Worm (Caenorhabditis elegans) whole organism, late embryonic: ENCODE measurements around the gene nhr-126.

Experiments
- F13H6.1 ChIP-seq: sonication (generic microtip); optimal IDR thresholded peaks from 2 replicates; lab custom pipeline; 2016; ENCODE audit warnings: missing genetic modification characterization, missing compliant biosample characterization
- K02D7.2 ChIP-seq: sonication (generic microtip); optimal IDR thresholded peaks from 2 replicates; lab custom pipeline; 2017; ENCODE audit warnings: mild to moderate bottlenecking, missing genetic modification characterization, missing compliant biosample characterization
- K09A11.1 ChIP-seq: sonication (generic microtip); optimal IDR thresholded peaks from 2 replicates; lab custom pipeline; 2017; ENCODE audit warnings: antibody characterized with exemption, mild to moderate bottlenecking, missing genetic modification characterization, missing compliant biosample characterization; ENCODE audit not compliant: insufficient read depth
- T23F11.4 ChIP-seq: fragments of 200-800 bp; sonication (Bioruptor generic); optimal IDR thresholded peaks from 2 replicates; lab custom pipeline; 2018; ENCODE audit warnings: mild to moderate bottlenecking, missing genetic modification characterization, missing compliant biosample characterization
- ceh-2 ChIP-seq: sonication (generic microtip); optimal IDR thresholded peaks from 2 replicates; lab custom pipeline; 2016; ENCODE audit warnings: missing genotype, missing genetic modification characterization, missing compliant biosample characterization
- ceh-30 ChIP-seq: fragments of 150-350 bp; optimal IDR thresholded peaks from 2 replicates; lab custom pipeline; 2014; ENCODE audit warnings: missing biosample characterization, missing genetic modification characterization
- ceh-31 ChIP-seq: sonication (generic microtip); optimal IDR thresholded peaks from 2 replicates; lab custom pipeline; 2016; ENCODE audit warnings: missing genetic modification characterization, missing compliant biosample characterization
- ceh-34 ChIP-seq: sonication (generic microtip); optimal IDR thresholded peaks from 2 replicates; lab custom pipeline; 2016; ENCODE audit warnings: mild to moderate bottlenecking, missing genetic modification characterization, missing compliant biosample characterization
- ceh-9 ChIP-seq: sonication (generic microtip); optimal IDR thresholded peaks from 2 replicates; lab custom pipeline; 2016; ENCODE audit warnings: mild to moderate bottlenecking, missing genetic modification characterization, inconsistent platforms, missing compliant biosample characterization
- dmd-4 ChIP-seq: sonication (generic microtip); optimal IDR thresholded peaks from 2 replicates; lab custom pipeline; 2016; ENCODE audit warnings: borderline replicate concordance, missing genetic modification characterization, missing compliant biosample characterization
- elt-2 ChIP-seq: sonication (generic microtip); optimal IDR thresholded peaks from 2 replicates; lab custom pipeline; 2016; ENCODE audit warnings: missing genetic modification reagents, missing genetic modification characterization, missing compliant biosample characterization
- ets-4 ChIP-seq: sonication (generic microtip); optimal IDR thresholded peaks from 2 replicates; lab custom pipeline; 2016; ENCODE audit warnings: missing genetic modification characterization, missing compliant biosample characterization
- fkh-10 ChIP-seq: fragments of 150-350 bp; optimal IDR thresholded peaks from 2 replicates; lab custom pipeline; 2014; ENCODE audit warnings: missing biosample characterization, missing genetic modification reagents, missing genetic modification characterization
- fkh-6 ChIP-seq: sonication (generic microtip); optimal IDR thresholded peaks from 2 replicates; lab custom pipeline; 2016; ENCODE audit warnings: missing genetic modification characterization, missing compliant biosample characterization
- hlh-30 ChIP-seq: sonication (generic microtip); optimal IDR thresholded peaks from 2 replicates; lab custom pipeline; 2017; ENCODE audit warnings: antibody characterized with exemption, missing genetic modification characterization, missing compliant biosample characterization; ENCODE audit not compliant: insufficient read depth
- hlh-6 ChIP-seq: sonication (generic microtip); optimal IDR thresholded peaks from 2 replicates; lab custom pipeline; 2016; ENCODE audit warnings: missing genotype, missing genetic modification characterization, missing compliant biosample characterization
- madf-2 ChIP-seq: sonication (generic microtip); optimal IDR thresholded peaks from 2 replicates; lab custom pipeline; 2017; ENCODE audit warnings: missing genetic modification characterization, missing compliant biosample characterization
- nfya-1 ChIP-seq: sonication (generic microtip); optimal IDR thresholded peaks from 2 replicates; lab custom pipeline; 2017; ENCODE audit warnings: missing genetic modification characterization, mild to moderate bottlenecking, missing compliant biosample characterization, antibody characterized with exemption, moderate library complexity
- pha-2 ChIP-seq: sonication (generic microtip); optimal IDR thresholded peaks from 2 replicates; lab custom pipeline; 2017; ENCODE audit warnings: mild to moderate bottlenecking, missing genetic modification characterization, missing compliant biosample characterization
- pha-4 ChIP-seq: fragments of 150-350 bp; optimal IDR thresholded peaks from 2 replicates; lab custom pipeline; 2018; ENCODE audit warnings: missing biosample characterization, missing genetic modification reagents, missing genetic modification characterization
- pros-1 ChIP-seq: fragments of 150-350 bp; optimal IDR thresholded peaks from 2 replicates; lab custom pipeline; 2014; ENCODE audit warnings: missing biosample characterization, missing genetic modification reagents, missing genetic modification characterization
- sox-2 ChIP-seq: fragments of 200-800 bp; sonication (Bioruptor generic); IDR thresholded peaks from 2 replicates; pipeline ENCODE4 v1.3.6; 2022; ENCODE audit warnings: missing genetic modification reagents, missing genetic modification characterization, missing compliant biosample characterization
- sox-4 ChIP-seq: sonication (generic microtip); optimal IDR thresholded peaks from 2 replicates; lab custom pipeline; 2017; ENCODE audit warnings: mild to moderate bottlenecking, missing genetic modification characterization, inconsistent platforms, missing compliant biosample characterization
- tbx-7 ChIP-seq: sonication (generic microtip); optimal IDR thresholded peaks from 2 replicates; lab custom pipeline; 2016; ENCODE audit warnings: missing genotype, missing genetic modification characterization, missing compliant biosample characterization
- unc-55 ChIP-seq: sonication (generic microtip); optimal IDR thresholded peaks from 2 replicates; lab custom pipeline; 2017; ENCODE audit warnings: missing biosample characterization, missing genetic modification reagents, missing genetic modification characterization
- unc-86 ChIP-seq: sonication (generic microtip); optimal IDR thresholded peaks from 2 replicates; lab custom pipeline; 2016; ENCODE audit warnings: missing genetic modification characterization, missing compliant biosample characterization
- zip-5 ChIP-seq: sonication (generic microtip); optimal IDR thresholded peaks from 2 replicates; lab custom pipeline; 2016; ENCODE audit warnings: missing genetic modification characterization, missing compliant biosample characterization

The nhr-126 gene

ce11 chrV:2271750-2272149 lies 42.9 kb downstream of the nhr-126 start, which contains the start of gene Y5H2A.1:
Gene Y5H2A.1, minus strand, starts transcription at chrV:2271850.
- TF ChIP-seq unc-55 (GFP tag; lab: Kevin White, UChicago) (no peak), hlh-30 (tag; lab: Kevin White, UChicago) (no peak), ceh-2 (tag; lab: Kevin White, UChicago) (no peak), pros-1 (tag; lab: Kevin White, UChicago) (no peak), fkh-6 (tag; lab: Kevin White, UChicago) (no peak), T23F11.4 (no peak), ceh-9 (tag; lab: Kevin White, UChicago) (no peak), ceh-34 (tag; lab: Kevin White, UChicago) (no peak), pha-2 (tag; lab: Kevin White, UChicago) (no peak), ceh-31 (tag; lab: Kevin White, UChicago) (no peak), elt-2 (tag; lab: Kevin White, UChicago) (no peak), hlh-6 (no peak), sox-4 (no peak)

ce11 chrV:2274253-2274892 lies 45.5 kb downstream of the nhr-126 start, which contains the start of the genes Y5H2A.4 and abu-4:
Gene Y5H2A.4, minus strand, starts transcription at chrV:2274353.
Gene abu-4, plus strand, starts transcription at chrV:2274842.
- TF ChIP-seq pros-1 (tag; lab: Kevin White, UChicago) (no peak), K02D7.2 (tag; lab: Kevin White, UChicago) (no peak), F13H6.1 (tag; lab: Kevin White, UChicago) (no peak), sox-4 (no peak), ceh-30 (tag; lab: Kevin White, UChicago) (no peak)

ce11 chrV:2277260-2277659 lies 48.4 kb downstream of the nhr-126 start:
- no peak for TF ChIP-seq K02D7.2 (tag; lab: Kevin White, UChicago)
- TF ChIP-seq tbx-7 (tag; lab: Kevin White, UChicago) = no peak
- no peak for TF ChIP-seq dmd-4 (tag; lab: Kevin White, UChicago)
- no peak for TF ChIP-seq K09A11.1 (tag; lab: Kevin White, UChicago)
- TF ChIP-seq unc-86 = no peak
- TF ChIP-seq pha-4 (tag; lab: Kevin White, UChicago) = no peak
- no peak for TF ChIP-seq zip-5 (tag; lab: Kevin White, UChicago)
- TF ChIP-seq pros-1 (tag; lab: Kevin White, UChicago) = no peak
- no peak for TF ChIP-seq sox-2 (GFP tag; lab: Robert Waterston, UW)
- no peak for TF ChIP-seq madf-2 (tag; lab: Kevin White, UChicago)

ce11 chrV:2278052-2278451 lies 49.2 kb downstream of the nhr-126 start, which contains the start of gene nhr-59:
Gene nhr-59, minus strand, starts transcription at chrV:2278265.
- no peak for TF ChIP-seq fkh-10 (GFP tag; lab: Kevin White, UChicago)
- TF ChIP-seq hlh-30 (tag; lab: Kevin White, UChicago) = peak; percentile 44

ce11 chrV:2278543-2278942 lies 49.7 kb downstream of the nhr-126 start, which contains the start of gene fbxa-137:
Gene fbxa-137, plus strand, starts transcription at chrV:2278816.
- TF ChIP-seq ceh-31 (tag; lab: Kevin White, UChicago) (peak; percentile 12), hlh-6 (no peak), ets-4 (no peak), pha-2 (tag; lab: Kevin White, UChicago) (peak; percentile 7), nfya-1 (tag; lab: Kevin White, UChicago) (peak; percentile 35), ceh-34 (tag; lab: Kevin White, UChicago) (peak; percentile 87), fkh-6 (tag; lab: Kevin White, UChicago) (no peak)
- TF ChIP-seq, all 69 proteins: peak for 4
